Worm (Caenorhabditis elegans): ENCODE results near the gene cpg-9.

The cpg-9 gene

ce11 chrIV:3018588-3018987 is 51.4 kb downstream of the cpg-9 start:
- TF ChIP-seq him-1 (tag; optimal IDR thresholded peaks at IDR 0.05) (no peak), W03F9.2 (tag; optimal IDR thresholded peaks at IDR 0.05) (no peak), dao-5 (tag; optimal IDR thresholded peaks at IDR 0.05) (no peak)

Data from whole organism, L4/young adult.